Fruit fly (Drosophila melanogaster) S2 (cell line): ENCODE data around the gene CG17230.

Source experiments
- CG8478 ChIP-seq: fragments of >200 bp; optimal IDR thresholded peaks from 2 replicates; lab custom pipeline; 2018
- CTCF ChIP-seq, 2 experiments: fragments of >200 bp; optimal IDR thresholded peaks; 2 replicates each; lab custom pipeline; 2018

DNA sequence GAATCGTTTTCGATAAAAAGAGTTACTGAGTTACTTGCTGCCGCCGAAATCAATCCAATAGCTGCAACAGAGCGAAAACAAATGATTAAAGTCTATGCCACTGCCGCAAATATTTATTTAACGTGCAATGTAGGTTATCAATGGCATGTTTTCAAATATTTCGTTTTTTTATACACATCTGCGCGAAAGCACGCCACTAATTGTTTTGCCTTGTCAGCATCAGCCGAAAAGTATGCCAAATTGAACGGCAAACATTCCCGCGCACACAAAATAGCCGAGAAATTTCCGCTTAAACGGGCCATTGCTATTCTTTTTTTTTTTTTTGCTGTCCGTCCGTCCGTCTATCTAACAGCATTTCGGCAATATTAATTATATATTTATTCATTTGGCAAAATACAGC is 14.5 kb downstream of the CG17230 start:
- TF ChIP-seq CG8478 (lab: Kevin White, UChicago) (no peak), CTCF (optimal IDR thresholded peaks at IDR 0.05; lab: Kevin White, UChicago) (no peak)
